Worm (Caenorhabditis elegans): ENCODE data around the gene fat-1.

- TF ChIP-seq flt-1 (GFP tag; IDR thresholded peaks at IDR 0.05) = no peak
- TF ChIP-seq klf-2 (GFP tag; conservative IDR thresholded peaks at IDR 0.05) = no peak
- TF ChIP-seq ref-1 (GFP tag; conservative IDR thresholded peaks at IDR 0.05) = no peak
- no peak for TF ChIP-seq med-1 (GFP tag; optimal IDR thresholded peaks at IDR 0.05; ENCODE audit: insufficient read depth)
- TF ChIP-seq cog-1 (tag; optimal IDR thresholded peaks at IDR 0.05) = no peak
- TF ChIP-seq ztf-29 (GFP tag; IDR thresholded peaks at IDR 0.05) = no peak
- no peak for TF ChIP-seq T22C8.4 (GFP tag; IDR thresholded peaks at IDR 0.05)
- no peak for TF ChIP-seq tab-1 (GFP tag; IDR thresholded peaks at IDR 0.05)
- TF ChIP-seq ztf-23 (GFP tag; IDR thresholded peaks at IDR 0.05) = no peak
Measured at ce11 chrIV:13360144-13360543, 44.7 kb downstream of the fat-1 start, which contains the start of gene Y62E10A.3.

Measured in whole organism, midembryonic.